Worm (Caenorhabditis elegans) whole organism, L2 larva: Measurements from ENCODE around the gene nspc-9.

ENCODE experiments used
- C34F6.9 ChIP-seq: fragments of 150-350 bp; optimal IDR thresholded peaks from 2 replicates; lab custom pipeline; 2014; ENCODE audit warnings: missing biosample characterization, missing genetic modification characterization
- F13H6.1 ChIP-seq: sonication (generic microtip); optimal IDR thresholded peaks from 2 replicates; lab custom pipeline; 2016; ENCODE audit warnings: missing genetic modification characterization, missing compliant biosample characterization
- R02D3.7 ChIP-seq: fragments of 150-350 bp; optimal IDR thresholded peaks from 2 replicates; lab custom pipeline; 2014; ENCODE audit warnings: missing biosample characterization, missing genetic modification characterization
- Y55F3AM.14 ChIP-seq: fragments of 200-800 bp; sonication (Bioruptor generic); optimal IDR thresholded peaks from 2 replicates; lab custom pipeline; 2018; ENCODE audit warnings: mild to moderate bottlenecking, missing genetic modification characterization, missing compliant biosample characterization
- aly-2 ChIP-seq: fragments of 150-350 bp; optimal IDR thresholded peaks from 2 replicates; lab custom pipeline; 2014; ENCODE audit warnings: missing biosample characterization, missing genetic modification characterization
- ama-1 ChIP-seq: fragments of 150-350 bp; optimal IDR thresholded peaks from 2 replicates; lab custom pipeline; 2018; ENCODE audit warnings: inconsistent platforms
- crh-2 ChIP-seq: sonication (generic microtip); optimal IDR thresholded peaks from 2 replicates; lab custom pipeline; 2017; ENCODE audit warnings: missing biosample characterization, missing genetic modification characterization
- egl-27 ChIP-seq: sonication (generic microtip); optimal IDR thresholded peaks from 3 replicates; lab custom pipeline; 2017; ENCODE audit warnings: missing biosample characterization, missing genetic modification reagents, missing genetic modification characterization
- elt-1 ChIP-seq: fragments of 150-350 bp; optimal IDR thresholded peaks from 2 replicates; lab custom pipeline; 2014; ENCODE audit warnings: missing biosample characterization, missing genetic modification characterization
- elt-3 ChIP-seq: sonication (generic microtip); optimal IDR thresholded peaks from 2 replicates; lab custom pipeline; 2017; ENCODE audit warnings: missing biosample characterization, missing genetic modification characterization
- fos-1 ChIP-seq: fragments of 150-350 bp; optimal IDR thresholded peaks from 2 replicates; lab custom pipeline; 2014; ENCODE audit warnings: missing biosample characterization, missing genetic modification characterization
- gmeb-1 ChIP-seq: fragments of 150-350 bp; optimal IDR thresholded peaks from 2 replicates; lab custom pipeline; 2014; ENCODE audit warnings: missing biosample characterization, missing genetic modification characterization
- lin-13 ChIP-seq: fragments of 150-350 bp; optimal IDR thresholded peaks from 2 replicates; lab custom pipeline; 2014; ENCODE audit warnings: missing biosample characterization, missing genetic modification reagents, missing genetic modification characterization
- lin-39 ChIP-seq: fragments of 150-350 bp; optimal IDR thresholded peaks from 2 replicates; lab custom pipeline; 2014; ENCODE audit warnings: missing biosample characterization, missing genetic modification reagents, missing genetic modification characterization
- lsy-2 ChIP-seq, 2 experiments: fragments of 150-350 bp in 1 of 2; sonication (generic microtip) in 1 of 2; optimal IDR thresholded peaks; 2 replicates each; lab custom pipeline; 2014 to 2017; ENCODE audit warnings: missing biosample characterization in 2 of 2, missing genetic modification characterization in 2 of 2
- mab-5 ChIP-seq: fragments of 150-350 bp; optimal IDR thresholded peaks from 2 replicates; lab custom pipeline; 2014; ENCODE audit warnings: missing biosample characterization, missing genetic modification characterization
- mbf-1 ChIP-seq: sonication (generic microtip); optimal IDR thresholded peaks from 2 replicates; lab custom pipeline; 2017; ENCODE audit warnings: missing biosample characterization, missing genetic modification characterization
- mdl-1 ChIP-seq, 2 experiments: fragments of 150-350 bp in 1 of 2; sonication (generic microtip) in 1 of 2; optimal IDR thresholded peaks; 2 replicates each; lab custom pipeline; 2017; ENCODE audit warnings: missing biosample characterization in 2 of 2, missing genetic modification characterization in 2 of 2
- nhr-10 ChIP-seq: sonication (generic microtip); optimal IDR thresholded peaks from 2 replicates; lab custom pipeline; 2017; ENCODE audit warnings: missing biosample characterization, missing genetic modification characterization
- nhr-11 ChIP-seq: fragments of 150-350 bp; optimal IDR thresholded peaks from 2 replicates; lab custom pipeline; 2014; ENCODE audit warnings: missing biosample characterization, missing genetic modification characterization
- nhr-21 ChIP-seq: fragments of 150-350 bp; optimal IDR thresholded peaks from 2 replicates; lab custom pipeline; 2014; ENCODE audit warnings: missing biosample characterization, missing genetic modification characterization
- nhr-237 ChIP-seq: fragments of 150-350 bp; optimal IDR thresholded peaks from 2 replicates; lab custom pipeline; 2014; ENCODE audit warnings: missing biosample characterization, missing genetic modification characterization
- nhr-6 ChIP-seq: fragments of 150-350 bp; optimal IDR thresholded peaks from 2 replicates; lab custom pipeline; 2014; ENCODE audit warnings: missing biosample characterization, missing genetic modification characterization
- nhr-77 ChIP-seq: fragments of 150-350 bp; optimal IDR thresholded peaks from 2 replicates; lab custom pipeline; 2014; ENCODE audit warnings: missing biosample characterization, missing genetic modification characterization
- peb-1 ChIP-seq: fragments of 150-350 bp; optimal IDR thresholded peaks from 2 replicates; lab custom pipeline; 2014; ENCODE audit warnings: missing biosample characterization, missing genetic modification characterization
- sem-4 ChIP-seq: fragments of 150-350 bp; optimal IDR thresholded peaks from 2 replicates; lab custom pipeline; 2014; ENCODE audit warnings: missing biosample characterization, missing genetic modification reagents, missing genetic modification characterization
- skn-1 ChIP-seq: sonication (generic microtip); optimal IDR thresholded peaks from 2 replicates; lab custom pipeline; 2017; ENCODE audit warnings: missing biosample characterization, missing genetic modification characterization
- sma-3 ChIP-seq: sonication (generic microtip); optimal IDR thresholded peaks from 2 replicates; lab custom pipeline; 2016; ENCODE audit warnings: missing genetic modification reagents, missing genetic modification characterization, missing compliant biosample characterization
- sma-9 ChIP-seq, 2 experiments: fragments of 150-350 bp in 1 of 2; sonication (generic microtip) in 1 of 2; optimal IDR thresholded peaks; 2 replicates each; lab custom pipeline; 2014 to 2016; ENCODE audit warnings: missing genetic modification characterization in 2 of 2, mild to moderate bottlenecking in 1 of 2, missing biosample characterization in 1 of 2, missing compliant biosample characterization in 1 of 2, missing genetic modification reagents in 1 of 2, moderate library complexity in 1 of 2
- snpc-4 ChIP-seq: fragments of 150-350 bp; optimal IDR thresholded peaks from 2 replicates; lab custom pipeline; 2014; ENCODE audit warnings: missing biosample characterization, missing genetic modification characterization
- unc-39 ChIP-seq: fragments of 150-350 bp; optimal IDR thresholded peaks from 2 replicates; lab custom pipeline; 2014; ENCODE audit warnings: missing biosample characterization, missing genetic modification characterization
- unc-55 ChIP-seq: fragments of 150-350 bp; sonication (generic microtip); optimal IDR thresholded peaks from 3 replicates; lab custom pipeline; 2014; ENCODE audit warnings: missing biosample characterization, missing genetic modification reagents, missing genetic modification characterization
- unc-62 ChIP-seq: fragments of 150-350 bp; optimal IDR thresholded peaks from 2 replicates; lab custom pipeline; 2014; ENCODE audit warnings: missing biosample characterization, missing genetic modification reagents, missing genetic modification characterization
- zag-1 ChIP-seq: fragments of 150-350 bp; optimal IDR thresholded peaks from 2 replicates; lab custom pipeline; 2014; ENCODE audit warnings: missing biosample characterization, missing genetic modification characterization
- ztf-11 ChIP-seq: sonication (generic microtip); optimal IDR thresholded peaks from 2 replicates; lab custom pipeline; 2017; ENCODE audit warnings: missing biosample characterization, missing genetic modification characterization
- ztf-4 ChIP-seq: fragments of 150-350 bp; optimal IDR thresholded peaks from 2 replicates; lab custom pipeline; 2014; ENCODE audit warnings: missing biosample characterization, missing genetic modification characterization

nspc-9 gene

DNA sequence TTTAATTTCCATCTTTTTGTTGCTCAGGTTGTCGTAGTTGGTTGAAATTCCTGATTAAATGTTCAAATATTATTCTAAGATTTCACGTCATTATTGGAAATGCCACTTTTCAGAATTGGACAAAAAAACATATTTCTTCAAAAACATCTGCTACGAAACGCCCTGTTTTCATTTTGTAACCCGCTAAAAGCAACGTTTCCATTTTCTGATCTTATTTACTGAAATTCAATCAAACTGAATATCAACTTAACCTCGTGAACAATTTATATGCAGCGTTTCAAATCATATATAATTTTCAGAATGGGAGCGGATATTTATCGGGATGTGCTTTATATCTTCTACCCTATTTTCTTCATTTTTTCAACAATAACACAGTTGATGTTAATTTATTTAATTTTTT lies 19.7 kb downstream of the nspc-9 start, which contains the start of gene srd-40:
Gene srd-40 (plus strand): TSS at position 301 of the 400 bp plus-strand sequence.
- TF ChIP-seq snpc-4 (tag; lab: Kevin White, UChicago): no peak
- no peak for TF ChIP-seq ztf-11 (tag; lab: Kevin White, UChicago)
- TF ChIP-seq unc-39 (tag; lab: Kevin White, UChicago): no peak
- no peak for TF ChIP-seq R02D3.7
- no peak for TF ChIP-seq crh-2 (tag; lab: Kevin White, UChicago)
- no peak for TF ChIP-seq elt-3
- no peak for TF ChIP-seq nhr-6 (tag; lab: Kevin White, UChicago)
- TF ChIP-seq F13H6.1 (tag; lab: Kevin White, UChicago): no peak
- TF ChIP-seq aly-2 (tag; lab: Kevin White, UChicago): no peak
- TF ChIP-seq lsy-2 (tag; optimal IDR thresholded peaks at IDR 0.05; lab: Kevin White, UChicago): no peak
- no peak for TF ChIP-seq ama-1
- no peak for TF ChIP-seq peb-1 (tag; lab: Kevin White, UChicago)
- TF ChIP-seq nhr-237: no peak
- no peak for TF ChIP-seq lin-13
- no peak for TF ChIP-seq nhr-11 (tag; lab: Kevin White, UChicago)
- TF ChIP-seq nhr-21 (tag; lab: Kevin White, UChicago): no peak
- no peak for TF ChIP-seq sma-9 (GFP tag; optimal IDR thresholded peaks at IDR 0.05; lab: Kevin White, UChicago)
- TF ChIP-seq sma-9 (tag; optimal IDR thresholded peaks at IDR 0.05; lab: Kevin White, UChicago): no peak
- no peak for TF ChIP-seq Y55F3AM.14 (GFP tag; lab: Kevin White, UChicago)

DNA sequence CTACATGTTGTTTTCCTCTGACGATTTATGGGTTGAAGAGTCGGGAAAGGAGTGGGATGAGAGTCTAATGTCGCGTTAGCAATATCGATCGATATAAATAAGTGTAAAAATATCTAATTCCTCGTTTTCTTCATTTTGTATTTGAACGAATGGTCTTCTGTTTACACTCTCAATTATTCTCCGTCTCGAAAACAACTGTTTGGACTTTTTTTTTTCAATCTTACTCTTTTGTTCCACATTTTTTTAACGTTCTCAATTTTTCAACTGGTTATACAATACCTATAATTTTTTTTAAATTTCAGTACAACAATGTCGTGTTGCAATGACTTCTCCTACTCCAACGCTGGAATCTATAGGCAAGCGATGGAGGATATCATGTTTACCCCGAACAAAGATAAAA lies 21.8 kb downstream of the nspc-9 start, which contains the start of gene F17A2.13:
Gene F17A2.13 (plus strand): TSS at position 301 of the 400 bp plus-strand sequence.
- TF ChIP-seq mdl-1 (tag; optimal IDR thresholded peaks at IDR 0.05; lab: Kevin White, UChicago): no peak
- no peak for TF ChIP-seq mbf-1 (tag; lab: Kevin White, UChicago)
- TF ChIP-seq C34F6.9 (tag; lab: Kevin White, UChicago): no peak
- no peak for TF ChIP-seq unc-55 (GFP tag; lab: Kevin White, UChicago)
- no peak for TF ChIP-seq fos-1 (tag; lab: Kevin White, UChicago)
- no peak for TF ChIP-seq snpc-4 (tag; lab: Kevin White, UChicago)
- no peak for TF ChIP-seq unc-39 (tag; lab: Kevin White, UChicago)
- TF ChIP-seq zag-1: no peak
- TF ChIP-seq sma-9 (GFP tag; optimal IDR thresholded peaks at IDR 0.05; lab: Kevin White, UChicago): no peak
- TF ChIP-seq sma-9 (tag; optimal IDR thresholded peaks at IDR 0.05; lab: Kevin White, UChicago): no peak
- TF ChIP-seq nhr-10: no peak
- TF ChIP-seq gmeb-1: no peak
- TF ChIP-seq mab-5: no peak
- TF ChIP-seq lin-39 (tag; lab: Kevin White, UChicago): no peak
- no peak for TF ChIP-seq sma-3 (GFP tag; lab: Kevin White, UChicago)
- TF ChIP-seq egl-27 (tag; lab: Kevin White, UChicago): no peak
- no peak for TF ChIP-seq elt-1 (tag; lab: Kevin White, UChicago)
- TF ChIP-seq F13H6.1 (tag; lab: Kevin White, UChicago): no peak
- TF ChIP-seq, all 48 proteins: peak for 0

ce11 chrX:12320737-12321136 lies 22.4 kb downstream of the nspc-9 start, which contains the start of gene ceh-40:
ceh-40 (minus strand) TSS chrX:12320777.
- no peak for TF ChIP-seq crh-2 (tag; lab: Kevin White, UChicago)
- no peak for TF ChIP-seq nhr-21 (tag; lab: Kevin White, UChicago)
- no peak for TF ChIP-seq zag-1
- TF ChIP-seq unc-62: no peak
- no peak for TF ChIP-seq lin-39 (tag; lab: Kevin White, UChicago)
- TF ChIP-seq gmeb-1: no peak
- TF ChIP-seq, all 48 proteins: peak for 0

- no peak for TF ChIP-seq elt-3
- TF ChIP-seq snpc-4 (tag; lab: Kevin White, UChicago): no peak
- no peak for TF ChIP-seq nhr-237
- TF ChIP-seq sma-9 (GFP tag; optimal IDR thresholded peaks at IDR 0.05; lab: Kevin White, UChicago): no peak
- TF ChIP-seq sma-9 (tag; optimal IDR thresholded peaks at IDR 0.05; lab: Kevin White, UChicago): no peak
Measured at ce11 chrX:12317560-12317959, 25.6 kb downstream of the nspc-9 start.

- TF ChIP-seq unc-62 (no peak), mdl-1 (tag; optimal IDR thresholded peaks at IDR 0.05; lab: Kevin White, UChicago) (no peak), sem-4 (tag; lab: Kevin White, UChicago) (no peak), nhr-77 (no peak), peb-1 (tag; lab: Kevin White, UChicago) (no peak), elt-1 (tag; lab: Kevin White, UChicago) (no peak), nhr-237 (no peak), Y55F3AM.14 (GFP tag; lab: Kevin White, UChicago) (no peak), skn-1 (no peak), ztf-4 (no peak), elt-3 (no peak)
Measured at ce11 chrX:12315268-12315667, 27.9 kb downstream of the nspc-9 start, which contains the start of gene xtr-2. xtr-2 (plus strand) TSS chrX:12315568.
